Worm (Caenorhabditis elegans) whole organism, L2 larva: ENCODE data around the gene F46B3.14.

ENCODE experiments used
- C34F6.9 ChIP-seq: fragments of 150-350 bp; optimal IDR thresholded peaks from 2 replicates; lab custom pipeline; 2014; ENCODE audit warnings: missing biosample characterization, missing genetic modification characterization
- F13H6.1 ChIP-seq: sonication (generic microtip); optimal IDR thresholded peaks from 2 replicates; lab custom pipeline; 2016; ENCODE audit warnings: missing genetic modification characterization, missing compliant biosample characterization
- R02D3.7 ChIP-seq: fragments of 150-350 bp; optimal IDR thresholded peaks from 2 replicates; lab custom pipeline; 2014; ENCODE audit warnings: missing biosample characterization, missing genetic modification characterization
- ZK546.5 ChIP-seq: sonication (generic microtip); optimal IDR thresholded peaks from 2 replicates; lab custom pipeline; 2017; ENCODE audit warnings: missing biosample characterization, missing genetic modification characterization
- alr-1 ChIP-seq: fragments of 150-350 bp; optimal IDR thresholded peaks from 2 replicates; lab custom pipeline; 2014; ENCODE audit warnings: missing biosample characterization, missing genetic modification characterization
- ceh-82 ChIP-seq: fragments of 150-350 bp; optimal IDR thresholded peaks from 2 replicates; lab custom pipeline; 2014; ENCODE audit warnings: missing biosample characterization, missing genetic modification characterization
- dmd-4 ChIP-seq: sonication (generic microtip); optimal IDR thresholded peaks from 2 replicates; lab custom pipeline; 2017; ENCODE audit warnings: missing biosample characterization, missing genetic modification characterization
- egl-27 ChIP-seq: sonication (generic microtip); optimal IDR thresholded peaks from 3 replicates; lab custom pipeline; 2017; ENCODE audit warnings: missing biosample characterization, missing genetic modification reagents, missing genetic modification characterization
- elt-1 ChIP-seq: fragments of 150-350 bp; optimal IDR thresholded peaks from 2 replicates; lab custom pipeline; 2014; ENCODE audit warnings: missing biosample characterization, missing genetic modification characterization
- lin-11 ChIP-seq: fragments of 150-350 bp; sonication (generic microtip); optimal IDR thresholded peaks from 2 replicates; lab custom pipeline; 2014; ENCODE audit warnings: missing biosample characterization, missing genetic modification characterization, inconsistent platforms, mixed read lengths
- lin-13 ChIP-seq: fragments of 150-350 bp; optimal IDR thresholded peaks from 2 replicates; lab custom pipeline; 2014; ENCODE audit warnings: missing biosample characterization, missing genetic modification reagents, missing genetic modification characterization
- lin-39 ChIP-seq: fragments of 150-350 bp; optimal IDR thresholded peaks from 2 replicates; lab custom pipeline; 2014; ENCODE audit warnings: missing biosample characterization, missing genetic modification reagents, missing genetic modification characterization
- lsy-2 ChIP-seq, 2 experiments: fragments of 150-350 bp in 1 of 2; sonication (generic microtip) in 1 of 2; optimal IDR thresholded peaks; 2 replicates each; lab custom pipeline; 2014 to 2017; ENCODE audit warnings: missing biosample characterization in 2 of 2, missing genetic modification characterization in 2 of 2
- mbf-1 ChIP-seq: sonication (generic microtip); optimal IDR thresholded peaks from 2 replicates; lab custom pipeline; 2017; ENCODE audit warnings: missing biosample characterization, missing genetic modification characterization
- mdl-1 ChIP-seq, 2 experiments: fragments of 150-350 bp in 1 of 2; sonication (generic microtip) in 1 of 2; optimal IDR thresholded peaks; 2 replicates each; lab custom pipeline; 2017; ENCODE audit warnings: missing biosample characterization in 2 of 2, missing genetic modification characterization in 2 of 2
- nhr-11 ChIP-seq: fragments of 150-350 bp; optimal IDR thresholded peaks from 2 replicates; lab custom pipeline; 2014; ENCODE audit warnings: missing biosample characterization, missing genetic modification characterization
- nhr-12 ChIP-seq: fragments of 150-350 bp; optimal IDR thresholded peaks from 2 replicates; lab custom pipeline; 2014; ENCODE audit warnings: missing biosample characterization, missing genetic modification characterization
- nhr-129 ChIP-seq: fragments of 150-350 bp; optimal IDR thresholded peaks from 2 replicates; lab custom pipeline; 2014; ENCODE audit warnings: missing biosample characterization, missing genetic modification characterization
- nhr-21 ChIP-seq: fragments of 150-350 bp; optimal IDR thresholded peaks from 2 replicates; lab custom pipeline; 2014; ENCODE audit warnings: missing biosample characterization, missing genetic modification characterization
- nhr-237 ChIP-seq: fragments of 150-350 bp; optimal IDR thresholded peaks from 2 replicates; lab custom pipeline; 2014; ENCODE audit warnings: missing biosample characterization, missing genetic modification characterization
- nhr-25 ChIP-seq: fragments of 150-350 bp; sonication (generic microtip); optimal IDR thresholded peaks from 3 replicates; lab custom pipeline; 2014; ENCODE audit warnings: missing biosample characterization, missing genetic modification characterization
- nhr-6 ChIP-seq: fragments of 150-350 bp; optimal IDR thresholded peaks from 2 replicates; lab custom pipeline; 2014; ENCODE audit warnings: missing biosample characterization, missing genetic modification characterization
- nhr-77 ChIP-seq: fragments of 150-350 bp; optimal IDR thresholded peaks from 2 replicates; lab custom pipeline; 2014; ENCODE audit warnings: missing biosample characterization, missing genetic modification characterization
- sem-4 ChIP-seq: fragments of 150-350 bp; optimal IDR thresholded peaks from 2 replicates; lab custom pipeline; 2014; ENCODE audit warnings: missing biosample characterization, missing genetic modification reagents, missing genetic modification characterization
- sma-3 ChIP-seq: sonication (generic microtip); optimal IDR thresholded peaks from 2 replicates; lab custom pipeline; 2016; ENCODE audit warnings: missing genetic modification reagents, missing genetic modification characterization, missing compliant biosample characterization
- sma-9 ChIP-seq, 2 experiments: fragments of 150-350 bp in 1 of 2; sonication (generic microtip) in 1 of 2; optimal IDR thresholded peaks; 2 replicates each; lab custom pipeline; 2014 to 2016; ENCODE audit warnings: missing genetic modification characterization in 2 of 2, mild to moderate bottlenecking in 1 of 2, missing biosample characterization in 1 of 2, missing compliant biosample characterization in 1 of 2, missing genetic modification reagents in 1 of 2, moderate library complexity in 1 of 2
- snpc-4 ChIP-seq: fragments of 150-350 bp; optimal IDR thresholded peaks from 2 replicates; lab custom pipeline; 2014; ENCODE audit warnings: missing biosample characterization, missing genetic modification characterization
- unc-39 ChIP-seq: fragments of 150-350 bp; optimal IDR thresholded peaks from 2 replicates; lab custom pipeline; 2014; ENCODE audit warnings: missing biosample characterization, missing genetic modification characterization
- unc-55 ChIP-seq: fragments of 150-350 bp; sonication (generic microtip); optimal IDR thresholded peaks from 3 replicates; lab custom pipeline; 2014; ENCODE audit warnings: missing biosample characterization, missing genetic modification reagents, missing genetic modification characterization
- unc-62 ChIP-seq: fragments of 150-350 bp; optimal IDR thresholded peaks from 2 replicates; lab custom pipeline; 2014; ENCODE audit warnings: missing biosample characterization, missing genetic modification reagents, missing genetic modification characterization
- zag-1 ChIP-seq: fragments of 150-350 bp; optimal IDR thresholded peaks from 2 replicates; lab custom pipeline; 2014; ENCODE audit warnings: missing biosample characterization, missing genetic modification characterization
- ztf-1 ChIP-seq: fragments of 200-800 bp; sonication (Bioruptor generic); conservative IDR thresholded peaks from 2 replicates; pipeline ENCODE4 v1.3.6; 2022; ENCODE audit warnings: missing genetic modification characterization, missing compliant biosample characterization
- ztf-11 ChIP-seq: sonication (generic microtip); optimal IDR thresholded peaks from 2 replicates; lab custom pipeline; 2017; ENCODE audit warnings: missing biosample characterization, missing genetic modification characterization
- ztf-4 ChIP-seq: fragments of 150-350 bp; optimal IDR thresholded peaks from 2 replicates; lab custom pipeline; 2014; ENCODE audit warnings: missing biosample characterization, missing genetic modification characterization

Gene F46B3.14

DNA sequence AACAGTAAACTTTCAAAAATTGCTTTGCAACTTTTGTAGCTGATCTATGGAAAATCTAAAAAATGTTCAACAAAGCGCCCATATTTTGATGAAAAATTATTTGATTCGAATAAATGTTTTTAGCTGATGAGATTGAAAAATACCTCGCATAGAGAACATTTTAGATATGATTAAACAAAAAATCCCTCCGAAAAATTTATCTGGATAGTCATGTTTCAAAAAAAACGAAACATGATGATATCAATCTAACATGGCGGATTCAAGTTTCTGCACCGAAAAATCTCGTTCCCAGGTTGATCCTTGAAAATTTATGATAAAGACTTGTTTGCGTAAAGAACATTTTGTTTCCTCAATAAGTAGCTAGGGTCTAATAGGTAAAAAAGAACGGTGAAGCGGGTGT, 22.5 kb downstream of the F46B3.14 start, which contains the start of gene ttr-12:
Gene ttr-12, minus strand, starts transcription at position 101 of the 400 bp plus-strand sequence.
- no peak for TF ChIP-seq nhr-6 (tag; lab: Kevin White, UChicago)
- TF ChIP-seq nhr-11: no peak
- no peak for TF ChIP-seq ceh-82 (tag; lab: Kevin White, UChicago)
- TF ChIP-seq, all 48 proteins: peak for 0

DNA sequence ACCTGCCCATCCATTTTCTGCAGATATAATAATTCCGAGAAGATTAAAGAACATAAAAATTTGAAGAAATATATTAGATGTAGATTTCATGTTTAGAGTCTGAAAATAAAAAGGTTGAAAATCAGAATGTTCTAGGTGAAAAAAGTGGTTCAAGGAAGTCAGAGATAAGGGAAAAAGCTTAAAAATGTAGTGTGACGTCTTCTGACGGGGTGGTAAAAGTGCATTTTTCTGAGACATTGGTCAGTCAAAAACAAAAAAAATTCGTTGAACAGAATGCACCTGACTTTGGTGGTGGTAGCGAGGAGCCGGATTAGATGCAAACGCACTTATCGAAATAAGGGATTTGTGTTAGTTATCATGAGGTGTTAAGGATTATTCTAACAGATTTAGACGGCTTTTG, 24.5 kb downstream of the F46B3.14 start, which contains the start of gene F46B3.23:
Gene F46B3.23, minus strand, starts transcription at position 101 of the 400 bp plus-strand sequence.
- no peak for TF ChIP-seq R02D3.7 (tag; lab: Kevin White, UChicago)
- TF ChIP-seq unc-55 (GFP tag; lab: Kevin White, UChicago): no peak
- no peak for TF ChIP-seq nhr-12 (tag; lab: Kevin White, UChicago)
- no peak for TF ChIP-seq nhr-11
- TF ChIP-seq nhr-21: no peak

DNA sequence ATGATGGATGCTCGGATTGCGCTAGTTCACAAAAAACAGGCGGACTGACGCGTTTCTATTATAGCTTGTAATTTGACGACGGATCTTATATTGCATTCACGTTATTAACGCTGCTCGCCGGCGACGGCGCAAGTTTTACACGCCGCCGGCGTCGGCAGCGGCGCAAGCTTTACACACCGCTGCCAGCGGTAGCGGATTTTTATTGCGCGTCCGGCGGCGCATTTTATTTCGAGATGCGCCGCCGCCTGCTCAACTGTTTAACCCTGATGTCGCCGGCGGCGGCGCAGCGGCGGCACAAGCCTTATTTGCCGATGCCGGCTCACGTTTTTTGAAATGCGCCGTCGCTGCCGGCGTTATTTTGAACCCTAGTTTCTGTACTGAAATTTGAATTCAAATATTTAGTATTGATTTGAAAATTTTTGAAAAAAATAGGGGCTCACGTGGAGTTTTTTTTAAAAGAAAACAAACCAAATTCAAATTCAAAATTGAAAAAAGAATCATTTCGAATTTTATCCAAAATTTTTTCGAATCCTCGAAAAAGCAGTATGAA, 26.5 kb downstream of the F46B3.14 start, which contains the start of gene ttr-57:
Gene ttr-57, plus strand, starts transcription at position 500 of the 550 bp plus-strand sequence.
- TF ChIP-seq snpc-4 (tag; lab: Kevin White, UChicago): no peak
- no peak for TF ChIP-seq elt-1
- no peak for TF ChIP-seq lin-13
- TF ChIP-seq alr-1 (tag; lab: Kevin White, UChicago): no peak
- TF ChIP-seq sma-9 (GFP tag; optimal IDR thresholded peaks at IDR 0.05; lab: Kevin White, UChicago): no peak
- no peak for TF ChIP-seq sma-9 (tag; optimal IDR thresholded peaks at IDR 0.05; lab: Kevin White, UChicago)
- TF ChIP-seq lin-39 (tag; lab: Kevin White, UChicago): no peak

DNA sequence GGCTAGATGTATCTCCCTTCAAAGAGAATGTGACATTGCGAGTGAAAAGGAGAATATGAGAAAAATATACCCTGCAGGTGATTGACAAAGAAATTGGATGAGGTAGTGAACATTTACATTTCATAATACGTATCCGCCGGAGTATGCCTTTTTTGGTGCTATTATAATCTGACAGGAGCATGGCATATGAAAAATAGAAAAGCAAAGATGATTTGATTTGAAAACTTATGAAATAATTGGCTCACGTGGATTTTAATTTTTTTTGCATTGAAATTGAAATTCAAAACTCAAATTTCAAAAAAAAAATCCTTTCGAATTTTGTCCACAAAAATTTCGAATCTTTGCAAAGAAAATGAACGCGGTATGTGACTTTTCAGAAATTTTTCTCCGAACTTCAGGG, 28.1 kb downstream of the F46B3.14 start, which contains the start of gene ttr-11:
Gene ttr-11, plus strand, starts transcription at position 301 of the 400 bp plus-strand sequence.
- TF ChIP-seq unc-55 (GFP tag; lab: Kevin White, UChicago): no peak

DNA sequence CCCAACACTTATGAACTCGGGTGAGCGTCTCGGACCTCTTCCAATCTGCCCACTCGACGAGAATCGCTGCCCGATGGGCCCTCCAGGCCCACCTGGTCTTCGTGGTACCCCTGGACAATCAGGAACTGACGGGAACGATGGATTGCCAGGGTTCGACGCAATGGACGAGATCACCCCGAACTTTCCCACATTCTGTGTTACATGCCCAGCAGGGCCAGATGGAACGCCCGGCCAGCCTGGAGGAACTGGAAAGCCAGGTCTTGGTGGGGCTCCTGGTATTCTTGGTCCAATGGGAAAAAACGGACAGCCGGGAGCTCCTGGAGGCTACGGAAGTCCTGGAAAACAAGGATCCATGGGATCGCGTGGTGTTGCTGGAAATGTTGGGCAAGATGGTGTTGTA, 30.5 kb downstream of the F46B3.14 start:
- no peak for TF ChIP-seq lsy-2 (tag; optimal IDR thresholded peaks at IDR 0.05; lab: Kevin White, UChicago)
- TF ChIP-seq dmd-4 (tag; lab: Kevin White, UChicago): no peak
- no peak for TF ChIP-seq nhr-11
- no peak for TF ChIP-seq mdl-1 (tag; optimal IDR thresholded peaks at IDR 0.05; lab: Kevin White, UChicago)
- no peak for TF ChIP-seq nhr-237 (tag; lab: Kevin White, UChicago)
- no peak for TF ChIP-seq alr-1 (tag; lab: Kevin White, UChicago)
- TF ChIP-seq lin-11 (tag; lab: Kevin White, UChicago): no peak
- no peak for TF ChIP-seq nhr-129 (tag; lab: Kevin White, UChicago)
- TF ChIP-seq nhr-25: no peak
- TF ChIP-seq C34F6.9: no peak
- no peak for TF ChIP-seq zag-1 (tag; lab: Kevin White, UChicago)
- TF ChIP-seq ztf-1: no peak
- TF ChIP-seq sem-4 (tag; lab: Kevin White, UChicago): no peak
- TF ChIP-seq ceh-82 (tag; lab: Kevin White, UChicago): no peak
- TF ChIP-seq unc-39: no peak
- TF ChIP-seq unc-62 (GFP tag; lab: Kevin White, UChicago): no peak
- TF ChIP-seq nhr-21: no peak
- TF ChIP-seq sma-3 (GFP tag; lab: Kevin White, UChicago): no peak
- no peak for TF ChIP-seq mbf-1 (tag; lab: Kevin White, UChicago)

DNA sequence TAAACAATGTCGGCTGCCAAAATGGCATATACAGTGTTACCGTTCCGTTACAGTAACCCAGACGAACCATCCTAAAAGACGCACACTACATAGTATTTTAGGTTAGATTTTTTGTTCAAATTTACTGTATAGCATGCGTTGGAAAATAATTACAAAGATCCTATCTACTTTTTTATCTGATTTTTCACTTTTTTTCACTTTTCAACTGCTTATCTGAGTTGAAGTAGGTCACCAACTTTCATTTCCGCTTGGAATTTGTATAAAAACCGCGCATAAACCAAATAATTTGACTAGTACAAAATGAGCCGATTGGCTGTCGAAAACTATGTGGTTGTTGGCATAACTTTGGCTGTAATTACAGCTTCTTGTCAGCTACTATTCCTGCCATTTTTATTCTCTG, 31.4 kb downstream of the F46B3.14 start, which contains the start of gene col-163:
Gene col-163, plus strand, starts transcription at position 301 of the 400 bp plus-strand sequence.
- TF ChIP-seq ztf-4 (tag; lab: Kevin White, UChicago): no peak
- no peak for TF ChIP-seq dmd-4 (tag; lab: Kevin White, UChicago)
- no peak for TF ChIP-seq ZK546.5 (tag; lab: Kevin White, UChicago)
- no peak for TF ChIP-seq egl-27 (tag; lab: Kevin White, UChicago)
- no peak for TF ChIP-seq nhr-25
- TF ChIP-seq ztf-11 (tag; lab: Kevin White, UChicago): no peak
- TF ChIP-seq nhr-237 (tag; lab: Kevin White, UChicago): no peak
- TF ChIP-seq F13H6.1: no peak
- TF ChIP-seq nhr-77 (tag; lab: Kevin White, UChicago): no peak
- no peak for TF ChIP-seq mdl-1 (tag; optimal IDR thresholded peaks at IDR 0.05; lab: Kevin White, UChicago)
